Worm (Caenorhabditis elegans) whole organism, L2 larva: ENCODE results near the gene str-254.
A peak's percentile ranks its signal among the peaks of the same experiment; 100 is the strongest.

Source experiments
- F13H6.1 ChIP-seq: sonication (generic microtip); optimal IDR thresholded peaks from 2 replicates; lab custom pipeline; 2016; ENCODE audit warnings: missing genetic modification characterization, missing compliant biosample characterization
- Y55F3AM.14 ChIP-seq: fragments of 200-800 bp; sonication (Bioruptor generic); optimal IDR thresholded peaks from 2 replicates; lab custom pipeline; 2018; ENCODE audit warnings: mild to moderate bottlenecking, missing genetic modification characterization, missing compliant biosample characterization
- alr-1 ChIP-seq: fragments of 150-350 bp; optimal IDR thresholded peaks from 2 replicates; lab custom pipeline; 2014; ENCODE audit warnings: missing biosample characterization, missing genetic modification characterization
- aly-2 ChIP-seq: fragments of 150-350 bp; optimal IDR thresholded peaks from 2 replicates; lab custom pipeline; 2014; ENCODE audit warnings: missing biosample characterization, missing genetic modification characterization
- blmp-1 ChIP-seq: sonication (generic microtip); optimal IDR thresholded peaks from 2 replicates; lab custom pipeline; 2017; ENCODE audit warnings: missing genetic modification characterization, mild to moderate bottlenecking, missing compliant biosample characterization, antibody characterized with exemption, moderate library complexity; ENCODE audit not compliant: insufficient read depth
- ceh-16 ChIP-seq: fragments of 150-350 bp; optimal IDR thresholded peaks from 2 replicates; lab custom pipeline; 2014; ENCODE audit warnings: missing biosample characterization, missing genetic modification characterization
- ceh-82 ChIP-seq: fragments of 150-350 bp; optimal IDR thresholded peaks from 2 replicates; lab custom pipeline; 2014; ENCODE audit warnings: missing biosample characterization, missing genetic modification characterization
- crh-2 ChIP-seq: sonication (generic microtip); optimal IDR thresholded peaks from 2 replicates; lab custom pipeline; 2017; ENCODE audit warnings: missing biosample characterization, missing genetic modification characterization
- dmd-4 ChIP-seq: sonication (generic microtip); optimal IDR thresholded peaks from 2 replicates; lab custom pipeline; 2017; ENCODE audit warnings: missing biosample characterization, missing genetic modification characterization
- egl-27 ChIP-seq: sonication (generic microtip); optimal IDR thresholded peaks from 3 replicates; lab custom pipeline; 2017; ENCODE audit warnings: missing biosample characterization, missing genetic modification reagents, missing genetic modification characterization
- elt-1 ChIP-seq: fragments of 150-350 bp; optimal IDR thresholded peaks from 2 replicates; lab custom pipeline; 2014; ENCODE audit warnings: missing biosample characterization, missing genetic modification characterization
- elt-3 ChIP-seq: sonication (generic microtip); optimal IDR thresholded peaks from 2 replicates; lab custom pipeline; 2017; ENCODE audit warnings: missing biosample characterization, missing genetic modification characterization
- fos-1 ChIP-seq: fragments of 150-350 bp; optimal IDR thresholded peaks from 2 replicates; lab custom pipeline; 2014; ENCODE audit warnings: missing biosample characterization, missing genetic modification characterization
- lin-11 ChIP-seq: fragments of 150-350 bp; sonication (generic microtip); optimal IDR thresholded peaks from 2 replicates; lab custom pipeline; 2014; ENCODE audit warnings: missing biosample characterization, missing genetic modification characterization, inconsistent platforms, mixed read lengths
- lin-13 ChIP-seq: fragments of 150-350 bp; optimal IDR thresholded peaks from 2 replicates; lab custom pipeline; 2014; ENCODE audit warnings: missing biosample characterization, missing genetic modification reagents, missing genetic modification characterization
- lin-39 ChIP-seq: fragments of 150-350 bp; optimal IDR thresholded peaks from 2 replicates; lab custom pipeline; 2014; ENCODE audit warnings: missing biosample characterization, missing genetic modification reagents, missing genetic modification characterization
- lsy-2 ChIP-seq, 2 experiments: fragments of 150-350 bp in 1 of 2; sonication (generic microtip) in 1 of 2; optimal IDR thresholded peaks; 2 replicates each; lab custom pipeline; 2014 to 2017; ENCODE audit warnings: missing biosample characterization in 2 of 2, missing genetic modification characterization in 2 of 2
- mab-5 ChIP-seq: fragments of 150-350 bp; optimal IDR thresholded peaks from 2 replicates; lab custom pipeline; 2014; ENCODE audit warnings: missing biosample characterization, missing genetic modification characterization
- mbf-1 ChIP-seq: sonication (generic microtip); optimal IDR thresholded peaks from 2 replicates; lab custom pipeline; 2017; ENCODE audit warnings: missing biosample characterization, missing genetic modification characterization
- mdl-1 ChIP-seq, 2 experiments: fragments of 150-350 bp in 1 of 2; sonication (generic microtip) in 1 of 2; optimal IDR thresholded peaks; 2 replicates each; lab custom pipeline; 2017; ENCODE audit warnings: missing biosample characterization in 2 of 2, missing genetic modification characterization in 2 of 2
- nhr-10 ChIP-seq: sonication (generic microtip); optimal IDR thresholded peaks from 2 replicates; lab custom pipeline; 2017; ENCODE audit warnings: missing biosample characterization, missing genetic modification characterization
- nhr-11 ChIP-seq: fragments of 150-350 bp; optimal IDR thresholded peaks from 2 replicates; lab custom pipeline; 2014; ENCODE audit warnings: missing biosample characterization, missing genetic modification characterization
- nhr-21 ChIP-seq: fragments of 150-350 bp; optimal IDR thresholded peaks from 2 replicates; lab custom pipeline; 2014; ENCODE audit warnings: missing biosample characterization, missing genetic modification characterization
- nhr-237 ChIP-seq: fragments of 150-350 bp; optimal IDR thresholded peaks from 2 replicates; lab custom pipeline; 2014; ENCODE audit warnings: missing biosample characterization, missing genetic modification characterization
- nhr-6 ChIP-seq: fragments of 150-350 bp; optimal IDR thresholded peaks from 2 replicates; lab custom pipeline; 2014; ENCODE audit warnings: missing biosample characterization, missing genetic modification characterization
- nhr-77 ChIP-seq: fragments of 150-350 bp; optimal IDR thresholded peaks from 2 replicates; lab custom pipeline; 2014; ENCODE audit warnings: missing biosample characterization, missing genetic modification characterization
- peb-1 ChIP-seq: fragments of 150-350 bp; optimal IDR thresholded peaks from 2 replicates; lab custom pipeline; 2014; ENCODE audit warnings: missing biosample characterization, missing genetic modification characterization
- skn-1 ChIP-seq: sonication (generic microtip); optimal IDR thresholded peaks from 2 replicates; lab custom pipeline; 2017; ENCODE audit warnings: missing biosample characterization, missing genetic modification characterization
- sma-3 ChIP-seq: sonication (generic microtip); optimal IDR thresholded peaks from 2 replicates; lab custom pipeline; 2016; ENCODE audit warnings: missing genetic modification reagents, missing genetic modification characterization, missing compliant biosample characterization
- sma-9 ChIP-seq, 2 experiments: fragments of 150-350 bp in 1 of 2; sonication (generic microtip) in 1 of 2; optimal IDR thresholded peaks; 2 replicates each; lab custom pipeline; 2014 to 2016; ENCODE audit warnings: missing genetic modification characterization in 2 of 2, mild to moderate bottlenecking in 1 of 2, missing biosample characterization in 1 of 2, missing compliant biosample characterization in 1 of 2, missing genetic modification reagents in 1 of 2, moderate library complexity in 1 of 2
- snpc-4 ChIP-seq: fragments of 150-350 bp; optimal IDR thresholded peaks from 2 replicates; lab custom pipeline; 2014; ENCODE audit warnings: missing biosample characterization, missing genetic modification characterization
- unc-39 ChIP-seq: fragments of 150-350 bp; optimal IDR thresholded peaks from 2 replicates; lab custom pipeline; 2014; ENCODE audit warnings: missing biosample characterization, missing genetic modification characterization
- zag-1 ChIP-seq: fragments of 150-350 bp; optimal IDR thresholded peaks from 2 replicates; lab custom pipeline; 2014; ENCODE audit warnings: missing biosample characterization, missing genetic modification characterization
- ztf-1 ChIP-seq: fragments of 200-800 bp; sonication (Bioruptor generic); conservative IDR thresholded peaks from 2 replicates; pipeline ENCODE4 v1.3.6; 2022; ENCODE audit warnings: missing genetic modification characterization, missing compliant biosample characterization
- ztf-11 ChIP-seq: sonication (generic microtip); optimal IDR thresholded peaks from 2 replicates; lab custom pipeline; 2017; ENCODE audit warnings: missing biosample characterization, missing genetic modification characterization
- ztf-4 ChIP-seq: fragments of 150-350 bp; optimal IDR thresholded peaks from 2 replicates; lab custom pipeline; 2014; ENCODE audit warnings: missing biosample characterization, missing genetic modification characterization

The str-254 gene

DNA sequence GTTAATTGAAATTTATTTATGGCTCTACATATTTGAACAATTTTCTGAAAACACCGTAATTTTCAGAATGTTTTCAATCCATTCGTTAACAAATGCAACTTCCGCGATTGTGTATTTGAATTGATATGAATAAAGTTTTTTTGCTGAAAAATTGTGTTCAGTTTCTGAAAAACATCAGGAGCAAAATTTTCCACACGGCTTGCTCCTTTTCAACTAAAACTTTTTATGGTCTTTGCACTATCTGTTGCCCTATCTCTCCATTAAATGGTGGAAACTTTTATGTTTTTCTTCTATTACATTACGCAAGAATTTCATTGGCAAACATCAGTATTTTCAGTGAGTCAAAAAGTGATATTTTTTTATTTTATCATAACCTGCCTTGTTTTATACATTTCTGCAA, 4.5 kb downstream of the str-254 start, which contains the start of gene F10A3.4:
TSS of gene F10A3.4 (plus strand) at position 301 of the 400 bp plus-strand sequence.
- no peak for TF ChIP-seq nhr-77 (tag; lab: Kevin White, UChicago)
- TF ChIP-seq dmd-4 (tag; lab: Kevin White, UChicago): no peak
- TF ChIP-seq ztf-1 (GFP tag; lab: Robert Waterston, UW): no peak
- TF ChIP-seq skn-1 (tag; lab: Kevin White, UChicago): no peak
- TF ChIP-seq crh-2 (tag; lab: Kevin White, UChicago): no peak
- TF ChIP-seq nhr-11 (tag; lab: Kevin White, UChicago): no peak
- no peak for TF ChIP-seq lsy-2 (tag; optimal IDR thresholded peaks at IDR 0.05; lab: Kevin White, UChicago)
- no peak for TF ChIP-seq alr-1 (tag; lab: Kevin White, UChicago)
- TF ChIP-seq mbf-1: no peak
- no peak for TF ChIP-seq sma-3 (GFP tag; lab: Kevin White, UChicago)
- no peak for TF ChIP-seq zag-1 (tag; lab: Kevin White, UChicago)
- TF ChIP-seq lin-11 (tag; lab: Kevin White, UChicago): no peak
- no peak for TF ChIP-seq lin-39 (tag; lab: Kevin White, UChicago)
- no peak for TF ChIP-seq ceh-82 (tag; lab: Kevin White, UChicago)
- no peak for TF ChIP-seq elt-1 (tag; lab: Kevin White, UChicago)
- no peak for TF ChIP-seq Y55F3AM.14 (GFP tag; lab: Kevin White, UChicago)

DNA sequence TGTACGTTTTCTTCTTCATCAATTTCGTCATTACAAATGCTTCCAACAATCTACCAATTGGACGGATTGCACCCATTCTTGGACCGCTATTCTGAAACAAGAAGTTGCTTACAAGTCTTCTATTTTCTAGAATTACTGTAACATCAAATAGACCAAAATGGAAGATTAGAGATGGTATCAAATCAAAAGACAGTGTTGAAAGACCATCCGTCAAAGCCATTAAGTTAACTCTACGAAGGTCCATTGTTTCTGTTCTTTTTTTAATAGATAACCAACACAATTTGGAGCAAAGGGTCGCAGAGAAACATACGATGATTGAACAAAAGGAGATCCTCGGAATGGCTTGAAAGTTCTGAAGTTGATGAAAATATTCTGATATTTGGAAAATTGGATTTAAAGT, 8.3 kb downstream of the str-254 start:
- TF ChIP-seq nhr-6 (tag; lab: Kevin White, UChicago) (no peak), ztf-1 (GFP tag; lab: Robert Waterston, UW) (no peak), ztf-11 (tag; lab: Kevin White, UChicago) (no peak), lin-13 (GFP tag; lab: Kevin White, UChicago) (no peak), mab-5 (tag; lab: Kevin White, UChicago) (no peak), fos-1 (tag; lab: Kevin White, UChicago) (no peak), elt-1 (tag; lab: Kevin White, UChicago) (no peak), blmp-1 (tag; lab: Kevin White, UChicago) (no peak), alr-1 (tag; lab: Kevin White, UChicago) (no peak), peb-1 (tag; lab: Kevin White, UChicago) (no peak), nhr-10 (no peak), ztf-4 (tag; lab: Kevin White, UChicago) (no peak), F13H6.1 (tag; lab: Kevin White, UChicago) (no peak), mdl-1 (tag; optimal IDR thresholded peaks at IDR 0.05; lab: Kevin White, UChicago) (no peak), nhr-237 (tag; lab: Kevin White, UChicago) (no peak)

DNA sequence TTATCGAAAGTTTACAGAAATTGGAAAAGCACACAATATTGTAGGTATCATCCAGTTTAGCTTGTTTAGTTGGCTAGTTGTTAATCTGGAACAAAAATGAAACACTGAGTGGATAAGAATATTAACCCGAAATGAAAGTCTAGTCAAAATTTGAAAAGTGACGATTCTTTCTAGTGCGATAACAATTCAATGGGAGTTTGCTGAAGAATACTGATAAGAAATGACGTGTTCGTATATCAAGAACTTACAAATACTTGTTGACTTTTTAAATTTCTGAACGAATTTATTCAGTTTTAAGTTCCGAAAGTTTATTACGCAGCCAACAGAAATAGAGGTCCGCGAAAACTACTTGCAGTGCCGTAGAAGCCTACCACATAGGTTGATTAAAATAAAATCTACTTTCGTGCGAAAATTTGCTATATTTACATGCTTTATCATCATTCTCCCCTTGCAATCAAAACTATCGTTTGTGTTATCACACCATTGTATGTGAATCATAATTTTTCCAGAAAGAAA, 10.2 kb downstream of the str-254 start, which contains the start of gene fbxa-88:
TSS of gene fbxa-88 (minus strand) at position 51 of the 516 bp plus-strand sequence.
- no peak for TF ChIP-seq elt-1 (tag; lab: Kevin White, UChicago)
- TF ChIP-seq ceh-16 (tag; lab: Kevin White, UChicago): no peak
- TF ChIP-seq blmp-1 (tag; lab: Kevin White, UChicago): no peak
- TF ChIP-seq sma-9 (GFP tag; optimal IDR thresholded peaks at IDR 0.05; lab: Kevin White, UChicago): peak; percentile 17
- no peak for TF ChIP-seq sma-9 (tag; optimal IDR thresholded peaks at IDR 0.05; lab: Kevin White, UChicago)
- TF ChIP-seq nhr-10: no peak
- no peak for TF ChIP-seq dmd-4 (tag; lab: Kevin White, UChicago)
- peak; percentile 77 for TF ChIP-seq fos-1 (tag; lab: Kevin White, UChicago)
- no peak for TF ChIP-seq sma-3 (GFP tag; lab: Kevin White, UChicago)

DNA sequence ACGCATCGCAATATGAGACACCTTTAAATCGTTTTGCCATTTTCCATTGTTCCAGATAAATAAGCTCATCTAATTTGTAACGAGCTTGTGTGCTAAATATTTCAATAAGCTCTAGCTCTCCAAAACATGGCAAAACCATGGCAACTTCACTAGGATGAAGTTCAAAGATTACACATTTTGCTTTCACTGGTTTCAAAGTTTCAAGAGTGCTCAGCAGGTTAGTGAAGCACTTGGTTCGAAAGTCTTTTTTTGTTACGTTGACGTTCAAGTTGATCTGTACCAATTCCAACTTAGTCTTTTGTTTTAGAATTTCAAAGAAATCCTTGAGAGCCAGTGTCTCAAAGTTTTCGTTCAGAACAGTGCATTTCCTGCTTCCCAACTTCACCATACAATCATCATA, 10.9 kb downstream of the str-254 start, which contains the start of gene fbxa-18:
TSS of gene fbxa-18 (plus strand) at position 301 of the 400 bp plus-strand sequence.
- TF ChIP-seq egl-27 (tag; lab: Kevin White, UChicago) (no peak), elt-1 (tag; lab: Kevin White, UChicago) (no peak)

DNA sequence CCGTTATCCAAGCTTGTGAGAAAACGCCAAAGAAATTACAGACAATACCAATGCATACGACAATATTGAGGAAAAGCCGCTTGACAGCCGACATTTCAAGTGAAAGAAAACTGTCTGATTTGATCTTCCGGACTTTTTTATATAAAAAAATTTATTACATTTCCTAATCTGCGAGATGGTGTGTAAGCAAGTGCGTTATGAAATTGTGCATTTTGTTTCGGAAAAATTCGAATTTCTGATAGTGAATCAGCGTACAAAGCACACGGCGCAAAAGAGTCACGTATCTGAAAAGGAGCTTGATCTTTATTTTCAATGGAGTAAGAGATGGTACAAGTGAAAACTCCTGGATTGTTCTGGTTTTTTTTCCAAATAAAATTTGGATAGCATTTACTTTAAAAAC, 12.2 kb downstream of the str-254 start, which contains the start of gene clc-32:
TSS of gene clc-32 (minus strand) at position 101 of the 400 bp plus-strand sequence.
- TF ChIP-seq sma-3 (GFP tag; lab: Kevin White, UChicago) (no peak), alr-1 (tag; lab: Kevin White, UChicago) (no peak), ceh-16 (tag; lab: Kevin White, UChicago) (no peak), unc-39 (tag; lab: Kevin White, UChicago) (no peak), egl-27 (tag; lab: Kevin White, UChicago) (no peak), nhr-6 (tag; lab: Kevin White, UChicago) (no peak), Y55F3AM.14 (GFP tag; lab: Kevin White, UChicago) (no peak), lin-11 (tag; lab: Kevin White, UChicago) (no peak), elt-3 (tag; lab: Kevin White, UChicago) (no peak), snpc-4 (tag; lab: Kevin White, UChicago) (no peak), aly-2 (tag; lab: Kevin White, UChicago) (no peak), elt-1 (tag; lab: Kevin White, UChicago) (no peak), lin-39 (tag; lab: Kevin White, UChicago) (no peak), nhr-10 (no peak), zag-1 (tag; lab: Kevin White, UChicago) (no peak), nhr-21 (tag; lab: Kevin White, UChicago) (no peak)
